Worm (Caenorhabditis elegans): ENCODE results near the gene ZK285.2.

ZK285.2 gene

DNA sequence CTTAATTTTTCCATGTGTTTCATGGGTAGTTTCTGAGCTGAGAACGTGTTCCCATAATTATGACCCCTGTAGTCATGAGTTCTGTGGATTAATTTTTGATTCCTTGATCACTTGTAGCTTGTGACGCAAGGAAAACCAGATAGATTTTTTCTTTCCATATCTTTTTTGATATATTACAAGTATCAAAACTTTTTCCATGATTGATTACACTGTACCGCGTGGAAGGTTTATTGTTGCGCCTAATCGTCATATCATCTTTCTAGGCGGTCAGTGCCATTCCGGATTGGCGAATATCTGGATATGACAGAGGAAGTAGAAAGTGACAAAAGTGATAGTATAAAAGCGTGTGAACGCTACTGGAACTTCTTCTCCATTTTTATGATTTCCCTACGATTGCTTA lies at the start of gene ZK285.2:
Gene ZK285.2, plus strand, starts transcription at position 301 of the 400 bp plus-strand sequence.
- TF ChIP-seq fkh-3 (tag; optimal IDR thresholded peaks at IDR 0.05) (no peak), akir-1 (GFP tag; optimal IDR thresholded peaks at IDR 0.05) (no peak), unc-130 (GFP tag; optimal IDR thresholded peaks at IDR 0.05) (no peak), zim-3 (tag; optimal IDR thresholded peaks at IDR 0.05) (no peak), B0019.2 (GFP tag; conservative IDR thresholded peaks at IDR 0.05) (no peak), pbrm-1 (GFP tag; IDR thresholded peaks at IDR 0.05) (no peak), ccch-3 (GFP tag; optimal IDR thresholded peaks at IDR 0.05) (no peak), lsl-1 (GFP tag; optimal IDR thresholded peaks at IDR 0.05) (no peak), T07F8.4 (tag; optimal IDR thresholded peaks at IDR 0.05) (no peak), ceh-100 (GFP tag; IDR thresholded peaks at IDR 0.05) (no peak), ztf-22 (GFP tag; optimal IDR thresholded peaks at IDR 0.05) (no peak), lir-1 (GFP tag; conservative IDR thresholded peaks at IDR 0.05) (no peak), F10E7.11 (tag; optimal IDR thresholded peaks at IDR 0.05) (no peak)

DNA sequence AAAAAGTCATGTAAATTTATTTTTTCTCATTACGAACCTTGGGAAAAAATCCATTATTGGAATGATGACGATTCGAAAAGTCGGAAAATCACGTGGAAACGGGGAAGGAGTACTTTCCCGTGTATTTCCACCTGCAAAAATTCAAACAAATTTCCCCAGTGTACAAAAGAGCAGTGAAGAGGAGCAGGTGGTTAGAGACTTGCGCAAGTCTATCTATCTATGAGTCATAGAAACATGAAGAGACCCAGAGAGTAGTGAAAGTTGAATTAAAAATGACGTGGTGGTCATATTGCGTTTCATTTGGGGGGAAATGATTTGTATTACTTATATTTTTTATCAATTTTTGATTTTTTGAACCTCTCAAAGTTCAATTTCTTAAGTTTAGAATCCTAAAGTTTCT lies 46.2 kb upstream of the ZK285.2 start, which contains the start of gene nhr-50:
Gene nhr-50, minus strand, starts transcription at position 199 of the 400 bp plus-strand sequence.
- TF ChIP-seq bed-1 (GFP tag; IDR thresholded peaks at IDR 0.05), result no peak
- TF ChIP-seq F37B4.10 (GFP tag; IDR thresholded peaks at IDR 0.05), result no peak
- TF ChIP-seq nhr-80 (tag; optimal IDR thresholded peaks at IDR 0.05), result peak; percentile 78
- peak; percentile 50; the same call in 1 of the 2 replicates for TF ChIP-seq dox-1 (GFP tag; IDR thresholded peaks at IDR 0.05)
- TF ChIP-seq attf-5 (GFP tag; optimal IDR thresholded peaks at IDR 0.05), result peak; percentile 20
- no peak for TF ChIP-seq ztf-28 (GFP tag; IDR thresholded peaks at IDR 0.05)
- peak; percentile 58; the same call in 1 of the 2 replicates for TF ChIP-seq hmg-1.2 (GFP tag; IDR thresholded peaks at IDR 0.05)
- peak; percentile 34; the same call in 1 of the 2 replicates for TF ChIP-seq nfyb-1 (GFP tag; IDR thresholded peaks at IDR 0.05)
- peak; percentile 77 for TF ChIP-seq atf-7 (tag; optimal IDR thresholded peaks at IDR 0.05)

- TF ChIP-seq C06A6.2 (GFP tag; conservative IDR thresholded peaks at IDR 0.05), result no peak
- TF ChIP-seq dpff-1 (tag; optimal IDR thresholded peaks at IDR 0.05), result no peak
- TF ChIP-seq Y56A3A.18 (GFP tag; IDR thresholded peaks at IDR 0.05), result no peak
- TF ChIP-seq F52B5.7 (tag; optimal IDR thresholded peaks at IDR 0.05), result no peak
- no peak for TF ChIP-seq bed-1 (GFP tag; IDR thresholded peaks at IDR 0.05)
- TF ChIP-seq nhr-27 (tag; optimal IDR thresholded peaks at IDR 0.05), result no peak
- no peak for TF ChIP-seq T26A5.8 (tag; optimal IDR thresholded peaks at IDR 0.05)
- TF ChIP-seq somi-1 (GFP tag; optimal IDR thresholded peaks at IDR 0.05), result no peak
- no peak for TF ChIP-seq ztf-3 (GFP tag; optimal IDR thresholded peaks at IDR 0.05)
- TF ChIP-seq sptf-2 (GFP tag; optimal IDR thresholded peaks at IDR 0.05), result no peak
- no peak for TF ChIP-seq egrh-3 (GFP tag; IDR thresholded peaks at IDR 0.05)
- TF ChIP-seq tbp1 (GFP tag; optimal IDR thresholded peaks at IDR 0.05), result no peak
- TF ChIP-seq rpc-1 (optimal IDR thresholded peaks at IDR 0.05), result no peak
- TF ChIP-seq rpc-1 (tag; optimal IDR thresholded peaks at IDR 0.05), result no peak
- no peak for TF ChIP-seq unc-130 (GFP tag; optimal IDR thresholded peaks at IDR 0.05)
These were observed 44.4 kb upstream of the ZK285.2 start, which contains the start of gene nhr-63 for ce11 chrV:16002288-16002687. Gene nhr-63, plus strand, starts transcription at chrV:16002588.

DNA sequence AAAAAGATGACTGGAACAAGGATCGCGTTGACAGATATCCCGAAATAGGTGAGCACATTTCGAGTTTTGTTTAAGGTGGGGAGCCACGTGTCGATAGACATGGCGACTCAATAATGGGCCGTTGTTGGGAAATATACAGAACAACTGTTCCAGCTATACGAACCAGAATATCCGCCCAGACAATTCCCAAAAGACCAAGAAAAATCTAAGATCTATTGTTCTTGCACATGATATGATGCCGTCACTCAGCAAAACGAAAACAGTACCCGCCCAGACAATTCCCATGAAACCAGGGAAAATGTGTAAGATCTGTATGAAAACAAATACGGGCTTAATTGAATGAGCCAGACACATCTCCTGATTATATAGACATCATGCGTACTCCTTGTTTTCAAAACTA lies 39.2 kb upstream of the ZK285.2 start, which contains the start of gene str-231:
Gene str-231, minus strand, starts transcription at position 101 of the 400 bp plus-strand sequence.
- TF ChIP-seq pha-4 (tag; optimal IDR thresholded peaks at IDR 0.05) (no peak), mel-28 (tag; optimal IDR thresholded peaks at IDR 0.05; ENCODE audit: borderline replicate concordance) (no peak), ztf-28 (GFP tag; IDR thresholded peaks at IDR 0.05) (no peak), F33H1.4 (GFP tag; IDR thresholded peaks at IDR 0.05) (no peak), F57A8.1 (GFP tag; optimal IDR thresholded peaks at IDR 0.05) (no peak), ama-1 (optimal IDR thresholded peaks at IDR 0.05) (no peak), ama-1 (GFP tag; optimal IDR thresholded peaks at IDR 0.05) (no peak), madf-3 (GFP tag; IDR thresholded peaks at IDR 0.05) (no peak), sptf-2 (GFP tag; optimal IDR thresholded peaks at IDR 0.05) (no peak), C06A6.2 (GFP tag; conservative IDR thresholded peaks at IDR 0.05) (no peak), zfh-2 (GFP tag; conservative IDR thresholded peaks at IDR 0.05) (no peak), bed-1 (GFP tag; IDR thresholded peaks at IDR 0.05) (no peak), ztf-3 (GFP tag; optimal IDR thresholded peaks at IDR 0.05) (no peak), Y79H2A.3 (GFP tag; conservative IDR thresholded peaks at IDR 0.05) (no peak), unc-130 (GFP tag; optimal IDR thresholded peaks at IDR 0.05) (no peak), lsy-27 (tag; optimal IDR thresholded peaks at IDR 0.05; ENCODE audit: borderline replicate concordance, insufficient read depth) (no peak), zim-3 (tag; optimal IDR thresholded peaks at IDR 0.05) (no peak), ekl-4 (GFP tag; IDR thresholded peaks at IDR 0.05) (no peak)
